Fruit fly (Drosophila melanogaster) whole organism, prepupa: ENCODE results near the gene dos.

Source experiments
- CG10631 ChIP-seq: fragments of 200-800 bp; sonication (Bioruptor generic); optimal IDR thresholded peaks from 2 replicates; lab custom pipeline; 2016; ENCODE audit warnings: missing biosample characterization, missing genetic modification characterization
- CG11294 ChIP-seq: fragments of 200-800 bp; sonication (Bioruptor generic); IDR thresholded peaks from 2 replicates; pipeline ENCODE4 v1.3.6; 2022; ENCODE audit warnings: missing biosample characterization, missing genetic modification characterization
- CG11762 ChIP-seq: fragments of 200-800 bp; sonication (Bioruptor generic); optimal IDR thresholded peaks from 3 replicates; lab custom pipeline; 2016; ENCODE audit warnings: missing biosample characterization, missing genetic modification characterization; ENCODE audit not compliant: insufficient read depth
- CG11902 ChIP-seq: fragments of 200-800 bp; sonication (Bioruptor generic); optimal IDR thresholded peaks from 3 replicates; lab custom pipeline; 2016; ENCODE audit warnings: missing biosample characterization, missing genetic modification characterization
- CG15336 ChIP-seq: fragments of 200-800 bp; sonication (Bioruptor generic); IDR thresholded peaks from 2 replicates; pipeline ENCODE4 v1.3.6; 2022; ENCODE audit warnings: missing biosample characterization, missing genetic modification characterization
- CG1621 ChIP-seq: fragments of 200-800 bp; sonication (Bioruptor generic); optimal IDR thresholded peaks from 3 replicates; lab custom pipeline; 2018; ENCODE audit warnings: missing biosample characterization, mild to moderate bottlenecking, missing genetic modification characterization
- CG16779 ChIP-seq: fragments of 200-800 bp; sonication (Bioruptor generic); optimal IDR thresholded peaks from 3 replicates; lab custom pipeline; 2017; ENCODE audit warnings: missing biosample characterization, mild to moderate bottlenecking, missing genetic modification characterization
- CG3032 ChIP-seq: fragments of 200-800 bp; optimal IDR thresholded peaks from 2 replicates; lab custom pipeline; 2019; ENCODE audit warnings: missing biosample characterization, mild to moderate bottlenecking, missing genetic modification characterization, moderate library complexity
- CG31627 ChIP-seq: fragments of 200-800 bp; sonication (Bioruptor generic); optimal IDR thresholded peaks from 3 replicates; lab custom pipeline; 2016; ENCODE audit warnings: missing biosample characterization, missing genetic modification characterization
- CG34406 ChIP-seq: fragments of 200-800 bp; sonication (Bioruptor generic); optimal IDR thresholded peaks from 3 replicates; lab custom pipeline; 2016; ENCODE audit warnings: missing biosample characterization, missing genetic modification characterization
- CG6163 ChIP-seq: fragments of 200-800 bp; sonication (Bioruptor generic); IDR thresholded peaks from 3 replicates; pipeline ENCODE4 v1.3.6; 2022; ENCODE audit warnings: missing biosample characterization, missing genetic modification characterization
- CG6276 ChIP-seq: fragments of 200-800 bp; sonication (Bioruptor generic); optimal IDR thresholded peaks from 2 replicates; lab custom pipeline; 2017; ENCODE audit warnings: missing biosample characterization, mild to moderate bottlenecking, missing genetic modification characterization
- CG6808 ChIP-seq: fragments of 200-800 bp; sonication (Bioruptor generic); optimal IDR thresholded peaks from 3 replicates; lab custom pipeline; 2017; ENCODE audit warnings: missing biosample characterization, missing genetic modification characterization, mild to moderate bottlenecking, moderate library complexity, missing genetic modification reagents
- CG6854 ChIP-seq: fragments of 200-800 bp; sonication (Bioruptor generic); optimal IDR thresholded peaks from 2 replicates; lab custom pipeline; 2017; ENCODE audit warnings: missing biosample characterization, mild to moderate bottlenecking, missing genetic modification characterization
- CG7368 ChIP-seq: fragments of 200-800 bp; sonication (Bioruptor generic); optimal IDR thresholded peaks from 3 replicates; lab custom pipeline; 2016; ENCODE audit warnings: missing biosample characterization, missing genetic modification characterization
- CG8119 ChIP-seq: fragments of 200-800 bp; sonication (Bioruptor generic); IDR thresholded peaks from 3 replicates; pipeline ENCODE4 v1.3.6; 2022; ENCODE audit warnings: missing biosample characterization, missing genetic modification characterization
- CG8319 ChIP-seq: fragments of 200-800 bp; sonication (Bioruptor generic); optimal IDR thresholded peaks from 3 replicates; lab custom pipeline; 2016; ENCODE audit warnings: missing biosample characterization, missing genetic modification characterization
- CG8632 ChIP-seq: fragments of 200-800 bp; sonication (Bioruptor generic); optimal IDR thresholded peaks from 3 replicates; lab custom pipeline; 2016; ENCODE audit warnings: missing biosample characterization, missing genetic modification characterization
- CG9139 ChIP-seq: fragments of 200-800 bp; sonication (Bioruptor generic); optimal IDR thresholded peaks from 3 replicates; lab custom pipeline; 2017; ENCODE audit warnings: missing biosample characterization, mild to moderate bottlenecking, missing genetic modification characterization
- Eip75B ChIP-seq: fragments of 200-800 bp; sonication (Bioruptor generic); optimal IDR thresholded peaks from 3 replicates; lab custom pipeline; 2016; ENCODE audit warnings: missing biosample characterization, missing genetic modification characterization
- Eip78C ChIP-seq: fragments of 200-800 bp; sonication (Bioruptor generic); peaks from one replicate; lab custom pipeline; 2016; ENCODE audit warnings: missing biosample characterization, missing genetic modification characterization
- Eip93F ChIP-seq: fragments of 200-800 bp; sonication (Bioruptor generic); optimal IDR thresholded peaks from 2 replicates; lab custom pipeline; 2016; ENCODE audit warnings: missing biosample characterization, mild to moderate bottlenecking, missing genetic modification characterization
- Ets21C ChIP-seq: fragments of 200-800 bp; sonication (Bioruptor generic); optimal IDR thresholded peaks from 3 replicates; lab custom pipeline; 2016; ENCODE audit warnings: missing biosample characterization, missing genetic modification characterization
- Ets96B ChIP-seq: fragments of 200-800 bp; optimal IDR thresholded peaks from 2 replicates; lab custom pipeline; 2019; ENCODE audit warnings: missing biosample characterization, mild to moderate bottlenecking, missing genetic modification characterization, moderate library complexity
- Hr39 ChIP-seq: fragments of 200-800 bp; sonication (Bioruptor generic); optimal IDR thresholded peaks from 2 replicates; lab custom pipeline; 2016; ENCODE audit warnings: missing biosample characterization, missing genetic modification characterization
- Hr4 ChIP-seq: fragments of 200-800 bp; sonication (Bioruptor generic); optimal IDR thresholded peaks from 3 replicates; lab custom pipeline; 2016; ENCODE audit warnings: missing biosample characterization, missing genetic modification characterization
- Lpt ChIP-seq: fragments of 200-800 bp; sonication (Bioruptor generic); optimal IDR thresholded peaks from 3 replicates; lab custom pipeline; 2016; ENCODE audit warnings: missing biosample characterization, missing genetic modification characterization
- Met ChIP-seq: fragments of 200-800 bp; sonication (Bioruptor generic); optimal IDR thresholded peaks from 3 replicates; lab custom pipeline; 2016; ENCODE audit warnings: missing biosample characterization, missing genetic modification characterization
- OdsH ChIP-seq: fragments of 200-800 bp; sonication (Bioruptor generic); optimal IDR thresholded peaks from 3 replicates; lab custom pipeline; 2016; ENCODE audit warnings: missing biosample characterization, missing genetic modification characterization
- Smox ChIP-seq: fragments of 200-800 bp; sonication (Bioruptor generic); optimal IDR thresholded peaks from 3 replicates; lab custom pipeline; 2016; ENCODE audit warnings: missing biosample characterization, missing genetic modification characterization
- Sox102F ChIP-seq: fragments of 200-800 bp; sonication (Bioruptor generic); optimal IDR thresholded peaks from 2 replicates; lab custom pipeline; 2016; ENCODE audit warnings: missing biosample characterization, mild to moderate bottlenecking, missing genetic modification characterization
- Sox14 ChIP-seq: fragments of 200-800 bp; sonication (Bioruptor generic); optimal IDR thresholded peaks from 3 replicates; lab custom pipeline; 2016; ENCODE audit warnings: missing biosample characterization, missing genetic modification characterization
- Sox15 ChIP-seq: fragments of 200-800 bp; sonication (Bioruptor generic); optimal IDR thresholded peaks from 3 replicates; lab custom pipeline; 2016; ENCODE audit warnings: missing biosample characterization, missing genetic modification characterization
- achi ChIP-seq: fragments of 200-800 bp; sonication (Bioruptor generic); optimal IDR thresholded peaks from 3 replicates; lab custom pipeline; 2016; ENCODE audit warnings: missing biosample characterization, missing genetic modification characterization
- acj6 ChIP-seq: fragments of 200-800 bp; sonication (Bioruptor generic); optimal IDR thresholded peaks from 3 replicates; lab custom pipeline; 2016; ENCODE audit warnings: missing biosample characterization, missing genetic modification characterization
- dac ChIP-seq: fragments of 200-800 bp; sonication (Bioruptor generic); optimal IDR thresholded peaks from 2 replicates; lab custom pipeline; 2017; ENCODE audit warnings: missing biosample characterization, mild to moderate bottlenecking, missing genetic modification characterization
- dsx ChIP-seq: fragments of 200-800 bp; optimal IDR thresholded peaks from 3 replicates; lab custom pipeline; 2019; ENCODE audit warnings: missing biosample characterization, mild to moderate bottlenecking, missing genetic modification characterization, moderate library complexity; ENCODE audit not compliant: poor library complexity, severe bottlenecking
- eg ChIP-seq: fragments of 200-800 bp; sonication (Bioruptor generic); IDR thresholded peaks from 3 replicates; pipeline ENCODE4 v1.3.6; 2022; ENCODE audit warnings: missing biosample characterization, missing genetic modification characterization
- esn ChIP-seq: fragments of 200-800 bp; sonication (Bioruptor generic); optimal IDR thresholded peaks from 2 replicates; lab custom pipeline; 2016; ENCODE audit warnings: missing biosample characterization, mild to moderate bottlenecking, missing genetic modification characterization, moderate library complexity
- fd59A ChIP-seq: fragments of 200-800 bp; sonication (Bioruptor generic); optimal IDR thresholded peaks from 2 replicates; lab custom pipeline; 2017; ENCODE audit warnings: missing biosample characterization, mild to moderate bottlenecking, missing genetic modification characterization, missing genetic modification reagents
- fkh ChIP-seq: fragments of 200-800 bp; sonication (Bioruptor generic); optimal IDR thresholded peaks from 3 replicates; lab custom pipeline; 2017; ENCODE audit warnings: missing biosample characterization, mild to moderate bottlenecking, missing genetic modification characterization, moderate library complexity
- lz ChIP-seq: fragments of 200-800 bp; sonication (Bioruptor generic); optimal IDR thresholded peaks from 3 replicates; lab custom pipeline; 2016; ENCODE audit warnings: missing biosample characterization, missing genetic modification characterization
- pdm3 ChIP-seq: fragments of 200-800 bp; sonication (Bioruptor generic); optimal IDR thresholded peaks from 3 replicates; lab custom pipeline; 2016; ENCODE audit warnings: missing biosample characterization, missing genetic modification characterization
- spab ChIP-seq: fragments of 200-800 bp; sonication (Bioruptor generic); optimal IDR thresholded peaks from 2 replicates; lab custom pipeline; 2017; ENCODE audit warnings: missing biosample characterization, mild to moderate bottlenecking, missing genetic modification characterization, missing genetic modification reagents
- ss ChIP-seq, 2 experiments: fragments of 200-800 bp; sonication (Bioruptor generic); optimal IDR thresholded peaks; 2 replicates in 1 of 2; 3 replicates in 1 of 2; lab custom pipeline; 2017 to 2018; ENCODE audit warnings: mild to moderate bottlenecking in 2 of 2, missing biosample characterization in 2 of 2, missing genetic modification characterization in 2 of 2, moderate library complexity in 1 of 2
- svp ChIP-seq: fragments of 200-800 bp; sonication (Bioruptor generic); peaks from one replicate; lab custom pipeline; 2016; ENCODE audit warnings: missing biosample characterization, missing genetic modification characterization
- vri ChIP-seq: fragments of 200-800 bp; sonication (Bioruptor generic); optimal IDR thresholded peaks from 3 replicates; lab custom pipeline; 2016; ENCODE audit warnings: missing biosample characterization, mild to moderate bottlenecking, missing genetic modification characterization

dos gene

DNA sequence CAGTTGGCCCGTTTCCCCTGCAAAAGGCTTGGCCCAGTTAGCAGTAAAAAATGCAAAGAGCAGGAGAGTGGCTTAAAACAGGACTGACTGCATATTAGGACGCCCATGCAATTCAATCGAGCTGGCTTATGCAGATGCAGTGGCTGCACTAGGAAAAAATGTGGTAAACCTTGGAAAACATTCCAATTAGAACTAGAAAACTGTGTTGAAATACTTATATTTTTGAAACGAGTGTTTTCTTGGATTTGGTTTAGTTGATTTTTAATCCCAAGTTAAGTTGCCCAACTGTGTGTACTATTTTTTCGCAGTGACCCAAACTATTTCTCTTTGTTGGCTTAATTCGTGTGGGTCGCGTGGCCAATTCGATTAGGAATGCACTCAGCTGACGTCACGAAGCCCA is 6.9 kb upstream of the dos start (continued):
- TF ChIP-seq CG11762 (GFP tag; lab: Kevin White, UChicago) (peak; percentile 18), Hr4 (GFP tag; lab: Kevin White, UChicago) (peak; percentile 74), pdm3 (GFP tag; lab: Kevin White, UChicago) (peak; percentile 29), acj6 (GFP tag; lab: Kevin White, UChicago) (no peak), Eip78C (GFP tag; lab: Kevin White, UChicago) (peak; percentile 80), CG16779 (peak; percentile 26), CG3032 (no peak), CG11902 (GFP tag; lab: Kevin White, UChicago) (no peak), CG11294 (GFP tag; lab: Robert Waterston, UW) (peak; percentile 74)

dm6 chr3L:2582753-2583536 is 6.3 kb upstream of the dos start:
- peak; percentile 49 for TF ChIP-seq CG8319 (GFP tag; lab: Kevin White, UChicago)
- peak; percentile 81 for TF ChIP-seq Hr4 (GFP tag; lab: Kevin White, UChicago)
- TF ChIP-seq Met = peak; percentile 90
- peak; percentile 70; the same call in 2 of the 3 replicates for TF ChIP-seq CG8119 (GFP tag; lab: Robert Waterston, UW)
- TF ChIP-seq CG6854 (GFP tag; lab: Kevin White, UChicago) = peak; percentile 77
- TF ChIP-seq Smox (GFP tag; lab: Kevin White, UChicago) = peak; percentile 88
- peak; percentile 92 for TF ChIP-seq CG31627 (GFP tag; lab: Kevin White, UChicago)
- TF ChIP-seq dac = peak; percentile 54
- TF ChIP-seq CG7368 (GFP tag; lab: Kevin White, UChicago) = peak; percentile 66
- TF ChIP-seq ss (GFP tag; optimal IDR thresholded peaks at IDR 0.05; lab: Kevin White, UChicago) = peak in 1 of 2 experiments; percentile 44
- peak; percentile 79 for TF ChIP-seq OdsH
- TF ChIP-seq achi (GFP tag; lab: Kevin White, UChicago) = peak; percentile 75
- peak; percentile 89 for TF ChIP-seq lz (GFP tag; lab: Kevin White, UChicago)
- TF ChIP-seq fkh (GFP tag; lab: Kevin White, UChicago) = peak; percentile 40
- TF ChIP-seq svp (GFP tag; lab: Kevin White, UChicago) = peak; percentile 95
- TF ChIP-seq Hr39 (GFP tag; lab: Kevin White, UChicago) = peak; percentile 93
- TF ChIP-seq eg = peak; percentile 90
- peak; percentile 66 for TF ChIP-seq CG11762 (GFP tag; lab: Kevin White, UChicago)
- TF ChIP-seq Eip78C (GFP tag; lab: Kevin White, UChicago) = peak; percentile 94
- peak; percentile 73 for TF ChIP-seq CG8632
- peak; percentile 40 for TF ChIP-seq fd59A
- TF ChIP-seq CG11294 (GFP tag; lab: Robert Waterston, UW) = peak; percentile 77
- TF ChIP-seq CG9139 = peak; percentile 31
- TF ChIP-seq CG6808 (GFP tag; lab: Kevin White, UChicago) = peak; percentile 25
- peak; percentile 65 for TF ChIP-seq CG6276 (GFP tag; lab: Kevin White, UChicago)
- peak; percentile 60 for TF ChIP-seq Sox15 (GFP tag; lab: Kevin White, UChicago)
- peak; percentile 66 for TF ChIP-seq Lpt
- peak; percentile 82 for TF ChIP-seq acj6 (GFP tag; lab: Kevin White, UChicago)
- peak; percentile 69 for TF ChIP-seq CG34406 (GFP tag; lab: Kevin White, UChicago)
- peak; percentile 94 for TF ChIP-seq vri (GFP tag; lab: Kevin White, UChicago)
- peak; percentile 83 for TF ChIP-seq Eip75B
- peak; percentile 94 for TF ChIP-seq esn (GFP tag; lab: Kevin White, UChicago)
- peak; percentile 92 for TF ChIP-seq CG6163
- TF ChIP-seq CG10631 (GFP tag; lab: Kevin White, UChicago) = peak; percentile 66
- peak; percentile 95 for TF ChIP-seq Eip93F (GFP tag; lab: Kevin White, UChicago)
- peak; percentile 67 for TF ChIP-seq CG1621 (tag; lab: Kevin White, UChicago)
- peak; percentile 77 for TF ChIP-seq Ets96B (tag; lab: Kevin White, UChicago)
- peak; percentile 81 for TF ChIP-seq pdm3 (GFP tag; lab: Kevin White, UChicago)
- peak; percentile 39 for TF ChIP-seq dsx (GFP tag; lab: Kevin White, UChicago)
- peak; percentile 83 for TF ChIP-seq CG15336 (GFP tag; lab: Robert Waterston, UW)
- peak; percentile 57 for TF ChIP-seq spab (GFP tag; lab: Kevin White, UChicago)
- peak; percentile 92 for TF ChIP-seq Sox102F (GFP tag; lab: Kevin White, UChicago)
- peak; percentile 64 for TF ChIP-seq CG16779
- TF ChIP-seq Ets21C (GFP tag; lab: Kevin White, UChicago) = peak; percentile 83
- peak; percentile 88 for TF ChIP-seq Sox14 (GFP tag; lab: Kevin White, UChicago)
